Fruit fly (Drosophila melanogaster) whole organism, embryonic: ENCODE results near the gene RpS14a.
A peak's percentile ranks its signal among the peaks of the same experiment; 100 is the strongest.

ENCODE experiments used
- Awh ChIP-seq: fragments of 200-800 bp; sonication (Bioruptor generic); IDR thresholded peaks from 2 replicates; pipeline ENCODE4, ENCODE4 v1.3.6; 2022; ENCODE audit warnings: missing biosample characterization, missing genetic modification characterization
- BtbVII ChIP-seq: fragments of 200-800 bp; sonication (Bioruptor generic); optimal IDR thresholded peaks from 3 replicates; lab custom pipeline; 2017; ENCODE audit warnings: missing biosample characterization, mild to moderate bottlenecking, missing genetic modification characterization
- CG10366 ChIP-seq: fragments of 200-800 bp; sonication (Bioruptor generic); IDR thresholded peaks from 2 replicates; pipeline ENCODE4 v1.3.6; 2022; ENCODE audit warnings: missing biosample characterization, missing genetic modification characterization
- CG10462 ChIP-seq: fragments of 200-800 bp; sonication (Bioruptor generic); optimal IDR thresholded peaks from 2 replicates; lab custom pipeline; 2016; ENCODE audit warnings: missing biosample characterization, missing genetic modification characterization
- CG11560 ChIP-seq: fragments of 200-800 bp; sonication (Bioruptor generic); IDR thresholded peaks from 3 replicates; pipeline ENCODE4 v1.3.6; 2022; ENCODE audit warnings: missing biosample characterization, missing genetic modification characterization
- CG12659 ChIP-seq: fragments of 200-800 bp; sonication (Bioruptor generic); optimal IDR thresholded peaks from 3 replicates; lab custom pipeline; 2017; ENCODE audit warnings: mild to moderate bottlenecking, missing biosample characterization, missing genetic modification reagents, missing genetic modification characterization
- CG15514 ChIP-seq: fragments of 200-800 bp; sonication (Bioruptor generic); optimal IDR thresholded peaks from 3 replicates; lab custom pipeline; 2017; ENCODE audit warnings: missing biosample characterization, missing genetic modification characterization, mild to moderate bottlenecking, moderate library complexity, missing genetic modification reagents
- CG15601 ChIP-seq: fragments of 200-800 bp; sonication (Bioruptor generic); optimal IDR thresholded peaks from 3 replicates; lab custom pipeline; 2019; ENCODE audit warnings: missing biosample characterization, mild to moderate bottlenecking, missing genetic modification characterization, moderate library complexity
- CG17328 ChIP-seq: fragments of 200-800 bp; sonication (Bioruptor generic); IDR thresholded peaks from 2 replicates; pipeline ENCODE4 v1.3.6; 2022; ENCODE audit warnings: missing biosample characterization, missing genetic modification characterization
- CG3065 ChIP-seq: fragments of 200-800 bp; sonication (Bioruptor generic); optimal IDR thresholded peaks from 2 replicates; lab custom pipeline; 2016; ENCODE audit warnings: missing biosample characterization, missing genetic modification characterization
- CG31224 ChIP-seq: fragments of 200-800 bp; sonication (Bioruptor generic); IDR thresholded peaks from 2 replicates; pipeline ENCODE4 v1.3.6; 2022; ENCODE audit warnings: missing biosample characterization, missing genetic modification characterization
- CG31365 ChIP-seq: fragments of 200-800 bp; sonication (Bioruptor generic); optimal IDR thresholded peaks from 2 replicates; lab custom pipeline; 2018; ENCODE audit warnings: missing biosample characterization, mild to moderate bottlenecking, missing genetic modification characterization
- CG31441 ChIP-seq: fragments of 200-800 bp; sonication (Bioruptor generic); IDR thresholded peaks from 2 replicates; pipeline ENCODE4 v1.3.6; 2022; ENCODE audit warnings: missing biosample characterization, missing genetic modification characterization
- CG32772 ChIP-seq: fragments of 200-800 bp; sonication (Bioruptor generic); IDR thresholded peaks from 2 replicates; pipeline ENCODE4 v1.3.6; 2022; ENCODE audit warnings: missing biosample characterization, missing genetic modification characterization
- CG33213 ChIP-seq: fragments of 200-800 bp; sonication (Bioruptor generic); optimal IDR thresholded peaks from 3 replicates; lab custom pipeline; 2016; ENCODE audit warnings: missing biosample characterization, missing genetic modification characterization
- CG3995 ChIP-seq: fragments of 200-800 bp; sonication (Bioruptor generic); optimal IDR thresholded peaks from 3 replicates; lab custom pipeline; 2016; ENCODE audit warnings: missing biosample characterization, missing genetic modification characterization
- CG4820 ChIP-seq: fragments of 200-800 bp; sonication (Bioruptor generic); optimal IDR thresholded peaks from 3 replicates; lab custom pipeline; 2016; ENCODE audit warnings: missing biosample characterization, missing genetic modification characterization
- CG6689 ChIP-seq: fragments of 200-800 bp; sonication (Bioruptor generic); IDR thresholded peaks from 2 replicates; pipeline ENCODE4 v1.3.6; 2022; ENCODE audit warnings: missing biosample characterization, missing genetic modification characterization
- CG6813 ChIP-seq: fragments of 200-800 bp; sonication (Bioruptor generic); optimal IDR thresholded peaks from 2 replicates; lab custom pipeline; 2017; ENCODE audit warnings: missing biosample characterization, missing genetic modification characterization, mild to moderate bottlenecking, moderate library complexity, missing genetic modification reagents
- CG9817 ChIP-seq: fragments of 200-800 bp; sonication (Bioruptor generic); optimal IDR thresholded peaks from 2 replicates; lab custom pipeline; 2018; ENCODE audit warnings: missing biosample characterization, mild to moderate bottlenecking, missing genetic modification characterization, moderate library complexity
- Dll ChIP-seq: fragments of 200-800 bp; sonication (Bioruptor generic); IDR thresholded peaks from 4 replicates; pipeline ENCODE4 v1.3.6; 2022; ENCODE audit warnings: missing biosample characterization, missing genetic modification characterization; ENCODE audit not compliant: partially characterized antibody
- Hmr ChIP-seq: fragments of 200-800 bp; sonication (Bioruptor generic); optimal IDR thresholded peaks from 3 replicates; lab custom pipeline; 2017; ENCODE audit warnings: mild to moderate bottlenecking, missing biosample characterization, missing genetic modification reagents, missing genetic modification characterization
- Lim3 ChIP-seq: fragments of 200-800 bp; sonication (Bioruptor generic); IDR thresholded peaks from 2 replicates; pipeline ENCODE4 v1.3.6; 2022; ENCODE audit warnings: missing biosample characterization, missing genetic modification characterization
- MTF-1 ChIP-seq: fragments of 200-800 bp; sonication (Bioruptor generic); optimal IDR thresholded peaks from 2 replicates; lab custom pipeline; 2018; ENCODE audit warnings: missing biosample characterization, mild to moderate bottlenecking, missing genetic modification characterization, borderline replicate concordance
- NK7.1 ChIP-seq: fragments of 200-800 bp; sonication (Bioruptor generic); optimal IDR thresholded peaks from 3 replicates; lab custom pipeline; 2016; ENCODE audit warnings: missing biosample characterization, missing genetic modification characterization
- Optix ChIP-seq: fragments of 200-800 bp; sonication (Bioruptor generic); IDR thresholded peaks from 3 replicates; pipeline ENCODE4 v1.3.6; 2022; ENCODE audit warnings: missing biosample characterization, missing genetic modification characterization
- Ptx1 ChIP-seq: fragments of 200-800 bp; sonication (Bioruptor generic); IDR thresholded peaks from 2 replicates; pipeline ENCODE4 v1.3.6; 2022; ENCODE audit warnings: missing biosample characterization, missing genetic modification characterization
- Xbp1 ChIP-seq: fragments of 200-800 bp; sonication (Bioruptor generic); optimal IDR thresholded peaks from 3 replicates; lab custom pipeline; 2016; ENCODE audit warnings: missing biosample characterization, mild to moderate bottlenecking, missing genetic modification characterization
- al ChIP-seq: fragments of 200-800 bp; sonication (Bioruptor generic); IDR thresholded peaks from 2 replicates; pipeline ENCODE4 v1.3.6; 2022; ENCODE audit warnings: missing biosample characterization, missing genetic modification characterization
- ara ChIP-seq: fragments of 200-800 bp; sonication (Bioruptor generic); IDR thresholded peaks from 2 replicates; pipeline ENCODE4 v1.3.6; 2022; ENCODE audit warnings: missing biosample characterization, missing genetic modification characterization
- ato ChIP-seq: fragments of 200-800 bp; sonication (Bioruptor generic); IDR thresholded peaks from 2 replicates; pipeline ENCODE4 v1.3.6; 2022; ENCODE audit warnings: missing biosample characterization, missing genetic modification characterization; ENCODE audit not compliant: partially characterized antibody
- bigmax ChIP-seq: fragments of 200-800 bp; sonication (Bioruptor generic); optimal IDR thresholded peaks from 2 replicates; lab custom pipeline; 2018; ENCODE audit warnings: missing biosample characterization, mild to moderate bottlenecking, missing genetic modification characterization
- btn ChIP-seq: fragments of 200-800 bp; sonication (Bioruptor generic); optimal IDR thresholded peaks from 2 replicates; lab custom pipeline; 2016; ENCODE audit warnings: missing biosample characterization, missing genetic modification characterization
- corto ChIP-seq: fragments of 200-800 bp; sonication (Bioruptor generic); optimal IDR thresholded peaks from 2 replicates; lab custom pipeline; 2016; ENCODE audit warnings: missing biosample characterization, mild to moderate bottlenecking, missing genetic modification characterization, moderate library complexity
- esg ChIP-seq: fragments of 200-800 bp; sonication (Bioruptor generic); conservative IDR thresholded peaks from 2 replicates; pipeline ENCODE4 v1.3.6; 2022; ENCODE audit warnings: missing biosample characterization, missing genetic modification characterization
- fd96Cb ChIP-seq: fragments of 200-800 bp; sonication (Bioruptor generic); optimal IDR thresholded peaks from 2 replicates; lab custom pipeline; 2018; ENCODE audit warnings: missing biosample characterization, mild to moderate bottlenecking, missing genetic modification characterization, moderate library complexity
- grau ChIP-seq: fragments of 200-800 bp; optimal IDR thresholded peaks from 3 replicates; lab custom pipeline; 2019; ENCODE audit warnings: missing biosample characterization, mild to moderate bottlenecking, missing genetic modification characterization, moderate library complexity
- gro ChIP-seq: fragments of 200-800 bp; sonication (Bioruptor generic); optimal IDR thresholded peaks from 2 replicates; lab custom pipeline; 2016; ENCODE audit warnings: missing biosample characterization, missing genetic modification characterization
- insv ChIP-seq, 2 experiments: fragments of 200-800 bp; sonication (Bioruptor generic); optimal IDR thresholded peaks; 3 replicates each; lab custom pipeline; 2016 to 2018; ENCODE audit warnings: missing biosample characterization in 2 of 2, missing genetic modification characterization in 2 of 2
- jing ChIP-seq: fragments of 200-800 bp; sonication (Bioruptor generic); optimal IDR thresholded peaks from 2 replicates; lab custom pipeline; 2018; ENCODE audit warnings: missing biosample characterization, mild to moderate bottlenecking, missing genetic modification characterization
- nmo ChIP-seq: fragments of 200-800 bp; sonication (Bioruptor generic); optimal IDR thresholded peaks from 2 replicates; lab custom pipeline; 2018; ENCODE audit warnings: missing biosample characterization, mild to moderate bottlenecking, missing genetic modification characterization, moderate library complexity
- nom ChIP-seq: fragments of 200-800 bp; sonication (Bioruptor generic); optimal IDR thresholded peaks from 2 replicates; lab custom pipeline; 2017; ENCODE audit warnings: missing biosample characterization, missing genetic modification characterization, mild to moderate bottlenecking, moderate library complexity, missing genetic modification reagents
- pzg ChIP-seq: fragments of 200-800 bp; sonication (Bioruptor generic); optimal IDR thresholded peaks from 3 replicates; lab custom pipeline; 2018; ENCODE audit warnings: missing biosample characterization, mild to moderate bottlenecking, missing genetic modification characterization, moderate library complexity
- sob ChIP-seq: fragments of 200-800 bp; sonication (Bioruptor generic); IDR thresholded peaks from 2 replicates; pipeline ENCODE4 v1.3.6; 2022; ENCODE audit warnings: missing biosample characterization, missing genetic modification characterization
- ssp ChIP-seq: fragments of 200-800 bp; sonication (Bioruptor generic); IDR thresholded peaks from 2 replicates; pipeline ENCODE4 v1.3.6; 2022; ENCODE audit warnings: missing biosample characterization, missing genetic modification characterization
- stwl ChIP-seq: fragments of 200-800 bp; sonication (Bioruptor generic); optimal IDR thresholded peaks from 3 replicates; lab custom pipeline; 2018; ENCODE audit warnings: missing biosample characterization, mild to moderate bottlenecking, missing genetic modification characterization, moderate library complexity
- usp ChIP-seq: fragments of >200 bp; optimal IDR thresholded peaks from 2 replicates; lab custom pipeline; 2017; ENCODE audit warnings: missing biosample characterization, missing genetic modification characterization
- vfl ChIP-seq: fragments of 200-800 bp; sonication (Bioruptor generic); optimal IDR thresholded peaks from 2 replicates; lab custom pipeline; 2016; ENCODE audit warnings: missing biosample characterization, missing genetic modification characterization
- zen ChIP-seq: fragments of 200-800 bp; sonication (Bioruptor generic); optimal IDR thresholded peaks from 3 replicates; lab custom pipeline; 2018; ENCODE audit warnings: missing biosample characterization, mild to moderate bottlenecking, missing genetic modification characterization, moderate library complexity

The RpS14a gene

DNA sequence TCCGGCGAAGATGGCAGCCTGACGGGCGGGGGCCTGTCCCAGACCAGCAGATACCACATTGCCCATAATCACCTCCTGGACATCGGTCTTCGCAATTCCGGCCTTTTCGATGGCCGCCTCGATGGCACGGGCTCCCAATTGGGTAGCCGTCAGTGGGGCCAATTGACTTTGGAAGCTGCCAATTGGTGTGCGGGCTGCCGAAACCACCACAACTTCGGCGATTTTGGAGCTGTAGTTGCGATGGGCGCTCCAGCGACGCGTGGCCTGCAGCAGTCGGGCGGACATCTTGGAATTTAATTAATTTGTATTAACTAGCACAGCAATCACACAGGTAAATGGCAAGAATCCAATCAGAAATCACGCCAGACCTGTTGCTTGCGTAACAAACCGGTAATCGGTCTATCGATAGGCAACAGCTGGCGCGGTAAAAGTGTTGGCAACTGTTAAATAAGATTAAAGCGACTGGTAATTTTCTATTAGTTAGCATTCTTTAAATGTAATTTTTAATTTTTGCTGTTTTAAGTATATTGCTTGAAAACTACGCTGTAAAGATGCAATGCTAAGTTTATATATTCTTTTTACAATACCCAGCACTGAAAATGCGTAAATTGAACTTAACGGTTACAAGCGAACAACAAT, 45.0 kb upstream of the RpS14a start, which contains the start of gene Acat1 (continued):
- TF ChIP-seq fd96Cb (tag; lab: Kevin White, UChicago) (peak; percentile 35), CG3995 (GFP tag; lab: Kevin White, UChicago) (peak; percentile 39), sob (peak; percentile 53; the same call in 1 of the 2 replicates), btn (no peak), CG3065 (no peak), bigmax (GFP tag; lab: Kevin White, UChicago) (no peak), Lim3 (GFP tag; lab: Robert Waterston, UW) (no peak), CG6813 (GFP tag; lab: Kevin White, UChicago) (peak; percentile 12), ato (GFP tag; lab: Robert Waterston, UW) (0 out of 2 replicates have a peak, but pooled peaks have one; percentile 14), stwl (tag; lab: Kevin White, UChicago) (peak; percentile 87), Ptx1 (GFP tag; lab: Robert Waterston, UW) (peak; percentile 72), CG31365 (no peak), CG4820 (GFP tag; lab: Kevin White, UChicago) (peak; percentile 34), BtbVII (GFP tag; lab: Kevin White, UChicago) (no peak), Hmr (peak; percentile 59), CG10366 (GFP tag; lab: Robert Waterston, UW) (peak; percentile 33; the same call in 1 of the 2 replicates), zen (tag; lab: Kevin White, UChicago) (peak; percentile 34), Xbp1 (GFP tag; lab: Kevin White, UChicago) (peak; percentile 56), CG31441 (GFP tag; lab: Robert Waterston, UW) (0 out of 2 replicates have a peak, but pooled peaks have one; percentile 40), vfl (GFP tag; lab: Kevin White, UChicago) (no peak), esg (peak; percentile 28; the same call in 1 of the 2 replicates), MTF-1 (peak; percentile 6), CG33213 (no peak), Optix (GFP tag; lab: Robert Waterston, UW) (no peak), CG31224 (0 out of 2 replicates have a peak, but pooled peaks have one; percentile 30), usp (no peak), grau (tag; lab: Kevin White, UChicago) (peak; percentile 41), NK7.1 (GFP tag; lab: Kevin White, UChicago) (peak; percentile 38), CG12659 (GFP tag; lab: Kevin White, UChicago) (peak; percentile 52), Dll (GFP tag; lab: Robert Waterston, UW) (peak; percentile 61; the same call in 3 of the 4 replicates), CG17328 (GFP tag; lab: Robert Waterston, UW) (peak; percentile 62), CG32772 (0 out of 2 replicates have a peak, but pooled peaks have one; percentile 5), CG15514 (GFP tag; lab: Kevin White, UChicago) (peak; percentile 66), ssp (GFP tag; lab: Robert Waterston, UW) (no peak; the same call in 1 of the 2 replicates), corto (GFP tag; lab: Kevin White, UChicago) (peak; percentile 49), al (GFP tag; lab: Robert Waterston, UW) (peak; percentile 7; the same call in 1 of the 2 replicates), CG11560 (tag; lab: Robert Waterston, UW) (0 out of 3 replicates have a peak, but pooled peaks have one; percentile 10), Awh (GFP tag; lab: Robert Waterston, UW) (peak; percentile 47; the same call in 1 of the 2 replicates), nmo (GFP tag; lab: Kevin White, UChicago) (peak; percentile 66), CG9817 (tag; lab: Kevin White, UChicago) (peak; percentile 29), pzg (GFP tag; lab: Kevin White, UChicago) (peak; percentile 50), insv (GFP tag; optimal IDR thresholded peaks at IDR 0.05; lab: Kevin White, UChicago) (peak; percentile 56 to 94), gro (GFP tag; lab: Kevin White, UChicago) (no peak), CG10462 (GFP tag; lab: Kevin White, UChicago) (peak; percentile 23), CG15601 (tag; lab: Kevin White, UChicago) (no peak), jing (GFP tag; lab: Kevin White, UChicago) (no peak), CG6689 (peak; percentile 66), ara (peak; percentile 38; the same call in 1 of the 2 replicates), nom (GFP tag; lab: Kevin White, UChicago) (peak; percentile 19)
